Fruit fly (Drosophila melanogaster): ENCODE measurements around the gene Snmp1.

The Snmp1 gene

dm6 chr3R:21176663-21177145 is 8.7 kb upstream of the Snmp1 start (continued):
- TF ChIP-seq phol (tag; optimal IDR thresholded peaks at IDR 0.05) (no peak), gfzf (GFP tag; optimal IDR thresholded peaks at IDR 0.05) (no peak), CG1832 (GFP tag; optimal IDR thresholded peaks at IDR 0.05) (no peak), p53 (GFP tag; optimal IDR thresholded peaks at IDR 0.05) (no peak), CG18764 (GFP tag; optimal IDR thresholded peaks at IDR 0.05) (no peak), CG34224 (GFP tag; IDR thresholded peaks at IDR 0.05; ENCODE audit: partially characterized antibody) (no peak), hb (GFP tag; IDR thresholded peaks at IDR 0.05; ENCODE audit: partially characterized antibody) (no peak), Rx (GFP tag; IDR thresholded peaks at IDR 0.05) (no peak), Trl (optimal IDR thresholded peaks at IDR 0.05) (no peak), Trl (GFP tag; optimal IDR thresholded peaks at IDR 0.05) (no peak), CG10147 (GFP tag; optimal IDR thresholded peaks at IDR 0.05) (no peak), CG7271 (tag; optimal IDR thresholded peaks at IDR 0.05) (no peak), rib (GFP tag; IDR thresholded peaks at IDR 0.05) (0 out of 2 replicates have a peak, but pooled peaks have one; percentile 38), CG7928 (GFP tag; optimal IDR thresholded peaks at IDR 0.05) (no peak), cwo (GFP tag; optimal IDR thresholded peaks at IDR 0.05) (peak; percentile 67), crp (GFP tag; optimal IDR thresholded peaks at IDR 0.05) (no peak), Doc2 (GFP tag; IDR thresholded peaks at IDR 0.05) (no peak), Spps (tag; optimal IDR thresholded peaks at IDR 0.05) (no peak), ind (GFP tag; optimal IDR thresholded peaks at IDR 0.05) (peak; percentile 12), CG12744 (GFP tag; optimal IDR thresholded peaks at IDR 0.05) (no peak), CG7839 (tag; optimal IDR thresholded peaks at IDR 0.05) (peak; percentile 21), toy (GFP tag; IDR thresholded peaks at IDR 0.05) (peak; percentile 46; the same call in 1 of the 2 replicates), CG4282 (GFP tag; optimal IDR thresholded peaks at IDR 0.05) (no peak), CG3407 (GFP tag; optimal IDR thresholded peaks at IDR 0.05) (peak; percentile 43), pita (GFP tag; optimal IDR thresholded peaks at IDR 0.05) (no peak), chif (GFP tag; optimal IDR thresholded peaks at IDR 0.05) (no peak), CG4730 (GFP tag; IDR thresholded peaks at IDR 0.05) (no peak), CG31388 (GFP tag; optimal IDR thresholded peaks at IDR 0.05) (no peak), Taf1 (GFP tag; IDR thresholded peaks at IDR 0.05) (no peak), CG13624 (GFP tag; optimal IDR thresholded peaks at IDR 0.05) (no peak), pho (GFP tag; optimal IDR thresholded peaks at IDR 0.05) (no peak), nau (GFP tag; optimal IDR thresholded peaks at IDR 0.05) (peak; percentile 5), Dek (tag; optimal IDR thresholded peaks at IDR 0.05) (no peak), CG10321 (GFP tag; IDR thresholded peaks at IDR 0.05) (no peak), sens (GFP tag) (peak; percentile 85), BEAF-32 (GFP tag; optimal IDR thresholded peaks at IDR 0.05) (no peak), CG15269 (tag; optimal IDR thresholded peaks at IDR 0.05) (peak; percentile 12), CG6813 (GFP tag; optimal IDR thresholded peaks at IDR 0.05) (peak; percentile 10), CG18011 (GFP tag; optimal IDR thresholded peaks at IDR 0.05) (peak; percentile 8), croc (GFP tag; conservative IDR thresholded peaks at IDR 0.05) (no peak), ap (GFP tag; IDR thresholded peaks at IDR 0.05) (no peak), CG16863 (GFP tag; optimal IDR thresholded peaks at IDR 0.05) (no peak), CG4360 (GFP tag; IDR thresholded peaks at IDR 0.05) (no peak), CG1233 (GFP tag; optimal IDR thresholded peaks at IDR 0.05) (peak; percentile 22), CG6654 (GFP tag; optimal IDR thresholded peaks at IDR 0.05) (no peak), CG2712 (tag; optimal IDR thresholded peaks at IDR 0.05) (no peak), Sry-β (GFP tag; optimal IDR thresholded peaks at IDR 0.05) (no peak), luna (GFP tag; optimal IDR thresholded peaks at IDR 0.05) (no peak), CG9727 (GFP tag; optimal IDR thresholded peaks at IDR 0.05) (peak; percentile 41), CG8924 (tag; optimal IDR thresholded peaks at IDR 0.05) (no peak), B-H2 (GFP tag; optimal IDR thresholded peaks at IDR 0.05) (no peak)
